Fruit fly (Drosophila melanogaster) whole organism, prepupa: Measurements from ENCODE around the gene Sirt6.

Experiments
- dsx ChIP-seq: fragments of 200-800 bp; optimal IDR thresholded peaks from 3 replicates; lab custom pipeline; 2019; ENCODE audit warnings: missing biosample characterization, mild to moderate bottlenecking, missing genetic modification characterization, moderate library complexity; ENCODE audit not compliant: poor library complexity, severe bottlenecking
- ss ChIP-seq, 2 experiments: fragments of 200-800 bp; sonication (Bioruptor generic); optimal IDR thresholded peaks; 2 replicates in 1 of 2; 3 replicates in 1 of 2; lab custom pipeline; 2017 to 2018; ENCODE audit warnings: mild to moderate bottlenecking in 2 of 2, missing biosample characterization in 2 of 2, missing genetic modification characterization in 2 of 2, moderate library complexity in 1 of 2

dm6 chr3R:10225390-10225789 lies 36.3 kb downstream of the Sirt6 start, which contains the start of gene CG42795:
- TF ChIP-seq ss (GFP tag; optimal IDR thresholded peaks at IDR 0.05; lab: Kevin White, UChicago) (no peak), dsx (GFP tag; lab: Kevin White, UChicago) (no peak)
